Fruit fly (Drosophila melanogaster): ENCODE results near the gene CG17145.

The CG17145 gene

DNA sequence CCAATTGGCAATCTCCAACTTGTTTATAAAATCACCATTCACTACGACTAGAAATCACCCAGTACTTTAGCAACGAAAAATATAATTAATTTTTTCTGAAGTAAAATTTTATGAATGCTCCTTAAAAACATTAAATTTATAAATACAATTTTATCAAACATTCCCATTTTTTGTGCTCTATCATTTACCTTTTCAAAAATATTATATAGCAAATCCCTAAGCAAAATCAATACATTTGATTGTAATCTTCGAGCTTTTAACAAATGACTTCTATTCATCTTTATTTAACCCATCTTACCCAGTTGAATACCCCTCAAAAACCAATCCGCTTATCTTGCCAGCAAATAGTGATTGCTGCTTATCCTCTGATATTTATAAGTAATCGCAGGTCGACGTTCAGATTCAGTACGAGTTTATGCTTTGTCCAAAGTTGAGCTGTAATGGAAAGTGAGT, at the start of gene CG17145:
TSS of gene CG17145 (plus strand) at position 403 of the 453 bp plus-strand sequence.
- no peak for TF ChIP-seq Dll (optimal IDR thresholded peaks at IDR 0.05)
- no peak for TF ChIP-seq EcR (GFP tag; optimal IDR thresholded peaks at IDR 0.05)
- no peak for TF ChIP-seq usp (GFP tag; optimal IDR thresholded peaks at IDR 0.05)
- TF ChIP-seq pan (optimal IDR thresholded peaks at IDR 0.05): no peak
- TF ChIP-seq psq (optimal IDR thresholded peaks at IDR 0.05): no peak
- no peak for TF ChIP-seq CG8478 (optimal IDR thresholded peaks at IDR 0.05)

- TF ChIP-seq CG8478 (optimal IDR thresholded peaks at IDR 0.05) (no peak), Dll (optimal IDR thresholded peaks at IDR 0.05) (no peak), EcR (GFP tag; optimal IDR thresholded peaks at IDR 0.05) (no peak), usp (GFP tag; optimal IDR thresholded peaks at IDR 0.05) (no peak), pan (optimal IDR thresholded peaks at IDR 0.05) (no peak), psq (optimal IDR thresholded peaks at IDR 0.05) (no peak)
These were observed 43.9 kb upstream of the CG17145 start for dm6 chr3L:20177697-20178096.

- TF ChIP-seq pan (optimal IDR thresholded peaks at IDR 0.05): no peak
- TF ChIP-seq CG8478 (optimal IDR thresholded peaks at IDR 0.05): no peak
- no peak for TF ChIP-seq psq (optimal IDR thresholded peaks at IDR 0.05)
- TF ChIP-seq Dll (optimal IDR thresholded peaks at IDR 0.05): no peak
- TF ChIP-seq usp (GFP tag; optimal IDR thresholded peaks at IDR 0.05): no peak
- TF ChIP-seq EcR (GFP tag; optimal IDR thresholded peaks at IDR 0.05): no peak
These were observed 43.5 kb upstream of the CG17145 start for dm6 chr3L:20178101-20178500.

dm6 chr3L:20182799-20183198, 38.8 kb upstream of the CG17145 start:
- TF ChIP-seq EcR (GFP tag; optimal IDR thresholded peaks at IDR 0.05) (no peak), psq (optimal IDR thresholded peaks at IDR 0.05) (no peak), CG8478 (optimal IDR thresholded peaks at IDR 0.05) (no peak), Dll (optimal IDR thresholded peaks at IDR 0.05) (no peak), usp (GFP tag; optimal IDR thresholded peaks at IDR 0.05) (no peak), pan (optimal IDR thresholded peaks at IDR 0.05) (no peak)

dm6 chr3L:20183345-20184088, 38.1 kb upstream of the CG17145 start:
- TF ChIP-seq Dll (optimal IDR thresholded peaks at IDR 0.05) (no peak), pan (optimal IDR thresholded peaks at IDR 0.05) (no peak), EcR (GFP tag; optimal IDR thresholded peaks at IDR 0.05) (no peak), CG8478 (optimal IDR thresholded peaks at IDR 0.05) (no peak), usp (GFP tag; optimal IDR thresholded peaks at IDR 0.05) (no peak), psq (optimal IDR thresholded peaks at IDR 0.05) (no peak)

DNA sequence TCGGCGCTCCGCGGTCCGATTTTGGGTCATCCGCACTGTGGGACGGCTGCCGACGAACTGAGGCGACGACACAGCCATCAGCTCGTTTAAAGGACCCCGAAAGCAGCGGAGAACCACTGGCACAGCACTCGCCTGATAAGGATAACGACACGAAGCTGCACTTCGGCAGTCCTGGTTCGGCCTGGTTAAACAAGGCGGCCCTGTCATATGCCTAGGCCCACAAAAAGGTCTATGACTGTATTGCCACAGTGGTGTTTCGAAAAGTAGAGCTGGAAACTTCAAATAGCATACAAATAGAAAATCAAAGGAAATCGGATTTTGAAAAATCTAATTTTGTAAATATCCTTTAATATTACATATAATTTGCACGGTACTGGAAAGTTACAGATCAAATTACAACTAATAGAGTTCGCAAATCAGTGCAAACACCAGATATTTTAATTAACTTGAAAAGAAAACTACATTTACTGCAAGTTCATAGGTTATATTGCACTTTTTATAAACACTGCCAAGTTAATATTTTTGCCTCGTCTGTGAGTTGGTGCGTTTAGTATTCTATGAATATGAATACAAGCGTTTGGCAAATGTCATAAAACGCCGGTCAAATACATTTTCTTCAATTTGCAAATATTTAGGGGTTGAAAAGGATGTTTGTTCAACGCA, 36.3 kb upstream of the CG17145 start:
- TF ChIP-seq CG8478 (optimal IDR thresholded peaks at IDR 0.05) (no peak), psq (optimal IDR thresholded peaks at IDR 0.05) (no peak), EcR (GFP tag; optimal IDR thresholded peaks at IDR 0.05) (no peak), pan (optimal IDR thresholded peaks at IDR 0.05) (no peak), Dll (optimal IDR thresholded peaks at IDR 0.05) (no peak), usp (GFP tag; optimal IDR thresholded peaks at IDR 0.05) (no peak)

- TF ChIP-seq usp (GFP tag; optimal IDR thresholded peaks at IDR 0.05) (no peak), pan (optimal IDR thresholded peaks at IDR 0.05) (no peak), CG8478 (optimal IDR thresholded peaks at IDR 0.05) (no peak), psq (optimal IDR thresholded peaks at IDR 0.05) (no peak), EcR (GFP tag; optimal IDR thresholded peaks at IDR 0.05) (no peak), Dll (optimal IDR thresholded peaks at IDR 0.05) (no peak)
These were observed 35.7 kb upstream of the CG17145 start for dm6 chr3L:20185886-20186285.

DNA sequence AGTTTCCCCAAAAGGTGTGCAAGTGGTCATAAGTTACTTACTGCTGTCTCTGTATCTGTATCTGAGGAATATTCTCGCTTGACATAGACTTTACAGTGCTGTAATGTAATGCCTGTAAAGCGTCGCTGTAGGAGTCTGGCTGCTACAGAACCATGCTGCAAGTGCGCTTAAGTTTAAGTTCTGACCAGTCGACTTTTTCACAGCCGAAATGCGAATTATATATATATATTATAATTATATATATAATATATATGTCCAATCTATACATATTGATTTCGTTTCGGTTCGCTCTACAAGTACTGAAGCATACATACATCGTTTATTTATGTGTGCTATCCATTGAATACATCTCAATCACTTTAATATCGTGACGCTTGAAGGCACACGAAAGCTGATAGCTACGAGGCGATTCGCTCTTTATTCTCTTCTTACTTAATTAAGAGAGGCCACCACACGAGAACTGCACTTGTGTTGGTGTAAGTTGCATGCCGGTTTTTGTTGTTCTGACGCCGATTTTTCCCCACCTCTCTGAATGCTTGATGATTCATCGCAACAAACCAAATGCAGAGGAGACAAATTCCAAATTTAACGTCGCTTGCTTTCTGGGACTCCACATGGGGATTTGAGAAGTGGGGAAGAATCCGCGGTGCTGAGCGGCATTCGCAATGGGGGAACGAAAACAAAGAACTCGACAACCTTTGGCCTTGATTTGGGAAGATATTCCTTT, 35.2 kb upstream of the CG17145 start:
- TF ChIP-seq EcR (GFP tag; optimal IDR thresholded peaks at IDR 0.05): peak in 1 of 2 experiments; percentile 24
- no peak for TF ChIP-seq CG8478 (optimal IDR thresholded peaks at IDR 0.05)

DNA sequence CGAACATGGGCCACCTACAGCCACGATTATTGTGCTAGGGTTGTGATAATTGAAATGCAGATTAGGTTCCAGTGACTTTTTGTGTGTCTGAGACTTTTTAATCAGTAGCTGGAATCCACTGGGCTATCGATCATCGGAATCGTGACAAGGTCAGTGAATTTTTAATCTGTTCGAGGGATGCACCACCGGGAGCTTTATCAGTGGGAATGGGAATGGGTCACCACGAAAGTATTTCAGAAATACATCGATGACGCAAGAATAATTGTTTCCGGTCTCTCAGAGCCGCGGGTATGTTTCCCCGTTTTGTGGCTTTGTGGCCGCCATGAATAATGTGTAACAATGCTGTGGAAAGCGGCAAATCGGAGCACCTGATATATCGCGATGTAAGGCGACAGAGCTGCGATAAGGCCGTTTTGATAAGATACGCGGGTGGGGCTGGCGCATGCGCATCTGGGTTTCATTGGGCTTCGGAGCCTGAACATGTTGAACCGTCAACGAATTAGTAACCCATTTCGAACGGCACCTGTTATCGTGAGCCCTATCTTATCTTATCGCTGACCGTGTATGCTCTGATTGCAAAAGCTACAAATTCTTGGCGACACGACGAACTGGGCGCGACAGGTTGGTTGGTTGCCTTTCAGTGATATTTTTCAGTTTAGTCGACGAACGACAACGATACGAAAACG, 33.6 kb upstream of the CG17145 start, which contains the start of gene Ssk:
TSS of gene Ssk (plus strand) at position 638 of the 686 bp plus-strand sequence.
- no peak for TF ChIP-seq CG8478 (optimal IDR thresholded peaks at IDR 0.05)
- TF ChIP-seq psq (optimal IDR thresholded peaks at IDR 0.05): no peak
- TF ChIP-seq pan (optimal IDR thresholded peaks at IDR 0.05): no peak
- TF ChIP-seq usp (GFP tag; optimal IDR thresholded peaks at IDR 0.05): no peak
- no peak for TF ChIP-seq EcR (GFP tag; optimal IDR thresholded peaks at IDR 0.05)

DNA sequence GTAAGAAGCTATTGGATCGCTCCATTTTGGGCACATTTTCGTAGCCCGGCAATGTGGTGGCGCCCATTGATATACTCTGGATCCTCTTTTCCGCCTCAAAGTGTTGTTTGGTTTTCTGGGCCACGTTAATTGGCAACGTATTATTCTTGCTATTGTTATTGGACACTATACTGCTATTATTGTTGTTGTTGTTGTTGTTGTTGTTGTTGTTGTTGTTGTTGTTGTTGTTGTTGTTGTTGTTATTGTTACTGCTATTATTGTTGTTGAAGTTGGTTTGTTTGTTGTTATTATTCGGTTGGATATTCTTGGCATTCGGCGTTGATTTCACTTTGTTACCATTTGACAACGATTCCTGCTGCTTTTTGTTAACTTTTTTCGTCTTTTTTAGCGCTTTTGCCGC, 29.8 kb upstream of the CG17145 start:
- TF ChIP-seq usp (GFP tag; optimal IDR thresholded peaks at IDR 0.05) (no peak), CG8478 (optimal IDR thresholded peaks at IDR 0.05) (no peak), Dll (optimal IDR thresholded peaks at IDR 0.05) (no peak), pan (optimal IDR thresholded peaks at IDR 0.05) (no peak), psq (optimal IDR thresholded peaks at IDR 0.05) (no peak), EcR (GFP tag; optimal IDR thresholded peaks at IDR 0.05) (no peak)

All from whole organism.